Fruit fly (Drosophila melanogaster) whole organism, embryonic: ENCODE measurements around the gene Scamp.

Source experiments
- Awh ChIP-seq: fragments of 200-800 bp; sonication (Bioruptor generic); IDR thresholded peaks from 2 replicates; pipeline ENCODE4, ENCODE4 v1.3.6; 2022; ENCODE audit warnings: missing biosample characterization, missing genetic modification characterization
- CG10321 ChIP-seq: fragments of 200-800 bp; sonication (Bioruptor generic); IDR thresholded peaks from 2 replicates; pipeline ENCODE4 v1.3.6; 2022; ENCODE audit warnings: missing biosample characterization, missing genetic modification characterization
- CG10543 ChIP-seq: fragments of 200-800 bp; sonication (Bioruptor generic); optimal IDR thresholded peaks from 3 replicates; lab custom pipeline; 2017; ENCODE audit warnings: missing biosample characterization, mild to moderate bottlenecking, missing genetic modification characterization, moderate library complexity
- CG15601 ChIP-seq: fragments of 200-800 bp; sonication (Bioruptor generic); optimal IDR thresholded peaks from 3 replicates; lab custom pipeline; 2019; ENCODE audit warnings: missing biosample characterization, mild to moderate bottlenecking, missing genetic modification characterization, moderate library complexity
- CG17829 ChIP-seq: fragments of 200-800 bp; optimal IDR thresholded peaks from 2 replicates; lab custom pipeline; 2019; ENCODE audit warnings: missing biosample characterization, mild to moderate bottlenecking, missing genetic modification characterization, moderate library complexity
- CG18011 ChIP-seq: fragments of 200-800 bp; sonication (Bioruptor generic); optimal IDR thresholded peaks from 2 replicates; lab custom pipeline; 2017; ENCODE audit warnings: missing biosample characterization, missing genetic modification characterization, mild to moderate bottlenecking, moderate library complexity, missing genotype
- CG1832 ChIP-seq: fragments of 200-800 bp; sonication (Bioruptor generic); optimal IDR thresholded peaks from 2 replicates; lab custom pipeline; 2017; ENCODE audit warnings: missing biosample characterization, mild to moderate bottlenecking, missing genetic modification characterization, inconsistent platforms
- CG18476 ChIP-seq: fragments of 200-800 bp; sonication (Bioruptor generic); optimal IDR thresholded peaks from 2 replicates; lab custom pipeline; 2016; ENCODE audit warnings: missing biosample characterization, mild to moderate bottlenecking, missing genetic modification characterization
- CG2875 ChIP-seq: fragments of 200-800 bp; sonication (Bioruptor generic); optimal IDR thresholded peaks from 2 replicates; lab custom pipeline; 2017; ENCODE audit warnings: missing biosample characterization, mild to moderate bottlenecking, missing genetic modification characterization, missing genetic modification reagents
- CG32772 ChIP-seq: fragments of 200-800 bp; sonication (Bioruptor generic); IDR thresholded peaks from 2 replicates; pipeline ENCODE4 v1.3.6; 2022; ENCODE audit warnings: missing biosample characterization, missing genetic modification characterization
- CG33557 ChIP-seq: fragments of 200-800 bp; sonication (Bioruptor generic); optimal IDR thresholded peaks from 2 replicates; lab custom pipeline; 2019; ENCODE audit warnings: missing biosample characterization, mild to moderate bottlenecking, missing genetic modification characterization, moderate library complexity
- CG34376 ChIP-seq: fragments of 200-800 bp; sonication (Bioruptor generic); optimal IDR thresholded peaks from 2 replicates; lab custom pipeline; 2018; ENCODE audit warnings: missing biosample characterization, mild to moderate bottlenecking, missing genetic modification characterization
- CG4707 ChIP-seq: fragments of 200-800 bp; sonication (Bioruptor generic); optimal IDR thresholded peaks from 2 replicates; lab custom pipeline; 2018; ENCODE audit warnings: missing biosample characterization, mild to moderate bottlenecking, missing genetic modification characterization, moderate library complexity
- CG6254 ChIP-seq: fragments of 200-800 bp; sonication (Bioruptor generic); optimal IDR thresholded peaks from 3 replicates; lab custom pipeline; 2017; ENCODE audit warnings: mild to moderate bottlenecking, missing biosample characterization, missing genetic modification reagents, missing genetic modification characterization
- CG6654 ChIP-seq: fragments of 200-800 bp; sonication (Bioruptor generic); optimal IDR thresholded peaks from 2 replicates; lab custom pipeline; 2017; ENCODE audit warnings: missing biosample characterization, mild to moderate bottlenecking, missing genetic modification characterization
- CG8290 ChIP-seq, 3 experiments: fragments of 200-800 bp; sonication (Bioruptor generic); optimal IDR thresholded peaks; 2 replicates each; lab custom pipeline; 2016 to 2019; ENCODE audit warnings: missing biosample characterization in 3 of 3, missing genetic modification characterization in 3 of 3, mild to moderate bottlenecking in 2 of 3, moderate library complexity in 1 of 3
- CG9609 ChIP-seq: fragments of 200-800 bp; sonication (Bioruptor generic); optimal IDR thresholded peaks from 3 replicates; lab custom pipeline; 2016; ENCODE audit warnings: missing biosample characterization, missing genetic modification characterization
- CTCF ChIP-seq: fragments of 200-800 bp; sonication (Bioruptor generic); optimal IDR thresholded peaks from 2 replicates; lab custom pipeline; 2017; ENCODE audit warnings: missing biosample characterization, mild to moderate bottlenecking, missing genetic modification characterization, moderate library complexity
- Elba2 ChIP-seq: fragments of 200-800 bp; sonication (Bioruptor generic); optimal IDR thresholded peaks from 3 replicates; lab custom pipeline; 2016; ENCODE audit warnings: missing biosample characterization, missing genetic modification characterization
- GATAe ChIP-seq: fragments of 200-800 bp; sonication (Bioruptor generic); conservative IDR thresholded peaks from 2 replicates; pipeline ENCODE4 v1.3.6; 2022; ENCODE audit warnings: missing biosample characterization, missing genetic modification characterization
- HLH54F ChIP-seq: fragments of 200-800 bp; sonication (Bioruptor generic); optimal IDR thresholded peaks from 3 replicates; lab custom pipeline; 2016; ENCODE audit warnings: missing biosample characterization, missing genetic modification characterization
- HLHmδ ChIP-seq: fragments of 200-800 bp; sonication (Bioruptor generic); optimal IDR thresholded peaks from 2 replicates; lab custom pipeline; 2018; ENCODE audit warnings: missing biosample characterization, mild to moderate bottlenecking, missing genetic modification characterization, moderate library complexity
- Hsf ChIP-seq: fragments of 200-800 bp; sonication (Bioruptor generic); optimal IDR thresholded peaks from 3 replicates; lab custom pipeline; 2016; ENCODE audit warnings: missing biosample characterization, missing genetic modification characterization
- Kr ChIP-seq: fragments of 200-800 bp; sonication (Bioruptor generic); optimal IDR thresholded peaks from 2 replicates; lab custom pipeline; 2017; ENCODE audit warnings: missing biosample characterization, mild to moderate bottlenecking, missing genetic modification characterization
- MTF-1 ChIP-seq: fragments of 200-800 bp; sonication (Bioruptor generic); optimal IDR thresholded peaks from 2 replicates; lab custom pipeline; 2018; ENCODE audit warnings: missing biosample characterization, mild to moderate bottlenecking, missing genetic modification characterization, borderline replicate concordance
- Nf-YC ChIP-seq: fragments of 200-800 bp; optimal IDR thresholded peaks from 3 replicates; lab custom pipeline; 2019; ENCODE audit warnings: missing biosample characterization, mild to moderate bottlenecking, missing genetic modification characterization, moderate library complexity
- Pdp1 ChIP-seq, 2 experiments: fragments of 200-800 bp; sonication (Bioruptor generic); optimal IDR thresholded peaks; 3 replicates each; lab custom pipeline; 2016; ENCODE audit warnings: missing biosample characterization in 2 of 2, missing genetic modification characterization in 2 of 2, mild to moderate bottlenecking in 1 of 2, moderate library complexity in 1 of 2
- Vsx1 ChIP-seq: fragments of 200-800 bp; sonication (Bioruptor generic); optimal IDR thresholded peaks from 2 replicates; lab custom pipeline; 2017; ENCODE audit warnings: missing biosample characterization, mild to moderate bottlenecking, missing genetic modification characterization, missing genetic modification reagents
- ara ChIP-seq: fragments of 200-800 bp; sonication (Bioruptor generic); IDR thresholded peaks from 2 replicates; pipeline ENCODE4 v1.3.6; 2022; ENCODE audit warnings: missing biosample characterization, missing genetic modification characterization
- cas ChIP-seq: fragments of 200-800 bp; sonication (Bioruptor generic); IDR thresholded peaks from 2 replicates; pipeline ENCODE4 v1.3.6; 2022; ENCODE audit warnings: missing biosample characterization, missing genetic modification characterization
- caup ChIP-seq: fragments of 200-800 bp; sonication (Bioruptor generic); optimal IDR thresholded peaks from 3 replicates; lab custom pipeline; 2017; ENCODE audit warnings: missing biosample characterization, mild to moderate bottlenecking, missing genetic modification characterization, moderate library complexity; ENCODE audit not compliant: severe bottlenecking
- chinmo ChIP-seq: fragments of 200-800 bp; sonication (Bioruptor generic); IDR thresholded peaks from 4 replicates; pipeline ENCODE4 v1.3.6; 2022; ENCODE audit warnings: missing biosample characterization, missing genetic modification characterization; ENCODE audit not compliant: partially characterized antibody
- chm ChIP-seq: fragments of 200-800 bp; sonication (Bioruptor generic); IDR thresholded peaks from 2 replicates; pipeline ENCODE4 v1.3.6; 2022; ENCODE audit warnings: missing biosample characterization, missing genetic modification characterization
- dan ChIP-seq: fragments of 200-800 bp; sonication (Bioruptor generic); IDR thresholded peaks from 2 replicates; pipeline ENCODE4 v1.3.6; 2022; ENCODE audit warnings: missing biosample characterization, missing genetic modification characterization
- dimm ChIP-seq: fragments of 200-800 bp; sonication (Bioruptor generic); IDR thresholded peaks from 2 replicates; pipeline ENCODE4 v1.3.6; 2022; ENCODE audit warnings: missing biosample characterization, missing genetic modification characterization
- emc ChIP-seq: fragments of 200-800 bp; sonication (Bioruptor generic); optimal IDR thresholded peaks from 2 replicates; lab custom pipeline; 2016; ENCODE audit warnings: missing biosample characterization, missing genetic modification characterization
- exex ChIP-seq: fragments of 200-800 bp; sonication (Bioruptor generic); optimal IDR thresholded peaks from 4 replicates; lab custom pipeline; 2018; ENCODE audit warnings: missing biosample characterization, mild to moderate bottlenecking, missing genetic modification characterization, moderate library complexity
- grn ChIP-seq: fragments of 200-800 bp; sonication (Bioruptor generic); optimal IDR thresholded peaks from 3 replicates; lab custom pipeline; 2017; ENCODE audit warnings: missing biosample characterization, missing genetic modification characterization
- h ChIP-seq: fragments of >200 bp; optimal IDR thresholded peaks from 2 replicates; lab custom pipeline; 2017
- kay ChIP-seq: fragments of 200-800 bp; sonication (Bioruptor generic); optimal IDR thresholded peaks from 2 replicates; lab custom pipeline; 2016; ENCODE audit warnings: missing biosample characterization, missing genetic modification characterization
- maf-S ChIP-seq: fragments of 200-800 bp; sonication (Bioruptor generic); optimal IDR thresholded peaks from 2 replicates; lab custom pipeline; 2016; ENCODE audit warnings: missing biosample characterization, missing genetic modification characterization
- mirr ChIP-seq: fragments of 200-800 bp; sonication (Bioruptor generic); optimal IDR thresholded peaks from 3 replicates; lab custom pipeline; 2018; ENCODE audit warnings: missing biosample characterization, mild to moderate bottlenecking, missing genetic modification characterization
- oc ChIP-seq: fragments of 200-800 bp; sonication (Bioruptor generic); optimal IDR thresholded peaks from 2 replicates; lab custom pipeline; 2018; ENCODE audit warnings: missing biosample characterization, mild to moderate bottlenecking, missing genetic modification characterization, moderate library complexity
- pfk ChIP-seq: fragments of 200-800 bp; sonication (Bioruptor generic); optimal IDR thresholded peaks from 2 replicates; lab custom pipeline; 2018; ENCODE audit warnings: missing biosample characterization, mild to moderate bottlenecking, missing genetic modification characterization, moderate library complexity
- ranshi ChIP-seq: fragments of 200-800 bp; sonication (Bioruptor generic); IDR thresholded peaks from 2 replicates; pipeline ENCODE4 v1.3.6; 2022; ENCODE audit warnings: missing biosample characterization, missing genetic modification characterization
- run ChIP-seq: fragments of 200-800 bp; sonication (Bioruptor generic); optimal IDR thresholded peaks from 3 replicates; lab custom pipeline; 2018; ENCODE audit warnings: missing biosample characterization, mild to moderate bottlenecking, missing genetic modification characterization
- sd ChIP-seq: fragments of 200-800 bp; sonication (Bioruptor generic); optimal IDR thresholded peaks from 3 replicates; lab custom pipeline; 2018; ENCODE audit warnings: missing biosample characterization, mild to moderate bottlenecking, missing genetic modification characterization, moderate library complexity
- sima ChIP-seq: fragments of 200-800 bp; sonication (Bioruptor generic); optimal IDR thresholded peaks from 2 replicates; lab custom pipeline; 2016; ENCODE audit warnings: missing biosample characterization, missing genetic modification characterization
- sug ChIP-seq: fragments of 200-800 bp; optimal IDR thresholded peaks from 2 replicates; lab custom pipeline; 2019; ENCODE audit warnings: missing biosample characterization, mild to moderate bottlenecking, missing genetic modification characterization, moderate library complexity
- toy ChIP-seq: fragments of 200-800 bp; sonication (Bioruptor generic); IDR thresholded peaks from 2 replicates; pipeline ENCODE4 v1.3.6; 2022; ENCODE audit warnings: missing biosample characterization, missing genetic modification characterization
- trh ChIP-seq: fragments of 200-800 bp; sonication (Bioruptor generic); optimal IDR thresholded peaks from 2 replicates; lab custom pipeline; 2016; ENCODE audit warnings: missing biosample characterization, missing genetic modification characterization

The Scamp gene

dm6 chrX:15464531-15464930 is 14.8 kb upstream of the Scamp start:
- no peak for TF ChIP-seq Kr (GFP tag; lab: Kevin White, UChicago)
- TF ChIP-seq CG17829, result no peak
- TF ChIP-seq maf-S (GFP tag; lab: Kevin White, UChicago), result no peak
- TF ChIP-seq Awh (GFP tag; lab: Robert Waterston, UW), result 0 out of 2 replicates have a peak, but pooled peaks have one; percentile 16
- peak; percentile 67 for TF ChIP-seq sug (tag; lab: Kevin White, UChicago)
- peak; percentile 94 for TF ChIP-seq pfk (GFP tag; lab: Kevin White, UChicago)
- 0 out of 4 replicates have a peak, but pooled peaks have one; percentile 46 for TF ChIP-seq chinmo
- peak; percentile 72 for TF ChIP-seq mirr (GFP tag; lab: Kevin White, UChicago)
- no peak for TF ChIP-seq CG10321 (GFP tag; lab: Robert Waterston, UW)
- peak; percentile 35; the same call in 1 of the 2 replicates for TF ChIP-seq GATAe
- no peak for TF ChIP-seq caup (GFP tag; lab: Kevin White, UChicago)
- TF ChIP-seq cas, result no peak
- TF ChIP-seq sima (GFP tag; lab: Kevin White, UChicago), result no peak
- no peak for TF ChIP-seq CG2875
- no peak for TF ChIP-seq CG33557 (GFP tag; lab: Kevin White, UChicago)
- no peak for TF ChIP-seq CG32772 (GFP tag; lab: Robert Waterston, UW)
- no peak for TF ChIP-seq dimm (GFP tag; lab: Robert Waterston, UW)
- no peak for TF ChIP-seq CG6254 (GFP tag; lab: Kevin White, UChicago)
- no peak for TF ChIP-seq CG1832 (GFP tag; lab: Kevin White, UChicago)
- peak; percentile 85 for TF ChIP-seq CG34376 (GFP tag; lab: Kevin White, UChicago)
- no peak for TF ChIP-seq HLH54F (GFP tag; lab: Kevin White, UChicago)
- peak; percentile 99 for TF ChIP-seq exex (tag; lab: Kevin White, UChicago)
- TF ChIP-seq Pdp1 (GFP tag; optimal IDR thresholded peaks at IDR 0.05; lab: Kevin White, UChicago), result peak in 1 of 2 experiments; percentile 14
- TF ChIP-seq CG10543 (GFP tag; lab: Kevin White, UChicago), result peak; percentile 31
- peak; percentile 77 for TF ChIP-seq grn (GFP tag; lab: Kevin White, UChicago)
- peak; percentile 22 for TF ChIP-seq Nf-YC (tag; lab: Kevin White, UChicago)
- TF ChIP-seq kay (GFP tag; lab: Kevin White, UChicago), result peak; percentile 71
- TF ChIP-seq sd, result peak; percentile 88
- no peak for TF ChIP-seq dan (GFP tag; lab: Robert Waterston, UW)
- no peak for TF ChIP-seq Vsx1
- TF ChIP-seq, all 482 proteins: peak for 14

- TF ChIP-seq CG8290 (GFP tag; optimal IDR thresholded peaks at IDR 0.05; lab: Kevin White, UChicago) (peak; percentile 60), CG8290 (tag; optimal IDR thresholded peaks at IDR 0.05; lab: Kevin White, UChicago) (no peak), CG9609 (GFP tag; lab: Kevin White, UChicago) (no peak), sd (no peak), Elba2 (GFP tag; lab: Kevin White, UChicago) (peak; percentile 54), CG15601 (tag; lab: Kevin White, UChicago) (no peak), CG18011 (peak; percentile 98), MTF-1 (GFP tag; lab: Kevin White, UChicago) (no peak), CG4707 (GFP tag; lab: Kevin White, UChicago) (no peak), oc (tag; lab: Kevin White, UChicago) (no peak), CTCF (GFP tag; lab: Kevin White, UChicago) (no peak), toy (GFP tag; lab: Robert Waterston, UW) (no peak), emc (GFP tag; lab: Kevin White, UChicago) (no peak), h (lab: Kevin White, UChicago) (no peak), chm (GFP tag; lab: Robert Waterston, UW) (no peak), Hsf (GFP tag; lab: Kevin White, UChicago) (no peak), CG18476 (GFP tag; lab: Kevin White, UChicago) (peak; percentile 6), ara (no peak), CG6654 (no peak), HLHmδ (GFP tag; lab: Kevin White, UChicago) (no peak), ranshi (GFP tag; lab: Robert Waterston, UW) (no peak), trh (GFP tag; lab: Kevin White, UChicago) (no peak), run (tag; lab: Kevin White, UChicago) (no peak)
Observed at dm6 chrX:15462436-15462857, 12.8 kb upstream of the Scamp start, which contains the start of the genes shtd, CG6294 and CG6299. shtd (minus strand) TSS chrX:15462441. CG6294 (plus strand) TSS chrX:15462722. CG6299 (plus strand) TSS chrX:15462722.
